Worm (Caenorhabditis elegans) whole organism, L3 larva: ENCODE data around the gene F07H5.10.

Source experiments
- ama-1 ChIP-seq: fragments of 150-350 bp; optimal IDR thresholded peaks from 2 replicates; lab custom pipeline; 2018
- daf-12 ChIP-seq: fragments of 150-350 bp; optimal IDR thresholded peaks from 2 replicates; lab custom pipeline; 2014; ENCODE audit warnings: missing biosample characterization, missing genetic modification reagents, missing genetic modification characterization
- nhr-237 ChIP-seq: fragments of 150-350 bp; optimal IDR thresholded peaks from 2 replicates; lab custom pipeline; 2014; ENCODE audit warnings: missing biosample characterization, missing genetic modification characterization
- nhr-76 ChIP-seq: fragments of 150-350 bp; sonication (generic microtip); optimal IDR thresholded peaks from 5 replicates; lab custom pipeline; 2014; ENCODE audit warnings: missing biosample characterization, missing genetic modification characterization
- pqm-1 ChIP-seq: fragments of 150-350 bp; optimal IDR thresholded peaks from 2 replicates; lab custom pipeline; 2017; ENCODE audit warnings: missing biosample characterization, missing genetic modification characterization, inconsistent platforms
- unc-62 ChIP-seq: fragments of 150-350 bp; sonication (generic microtip); optimal IDR thresholded peaks from 4 replicates; lab custom pipeline; 2014; ENCODE audit warnings: missing biosample characterization, missing genetic modification reagents, missing genetic modification characterization
- ztf-11 ChIP-seq: fragments of 150-350 bp; optimal IDR thresholded peaks from 2 replicates; lab custom pipeline; 2014; ENCODE audit warnings: missing biosample characterization, missing genetic modification characterization

DNA sequence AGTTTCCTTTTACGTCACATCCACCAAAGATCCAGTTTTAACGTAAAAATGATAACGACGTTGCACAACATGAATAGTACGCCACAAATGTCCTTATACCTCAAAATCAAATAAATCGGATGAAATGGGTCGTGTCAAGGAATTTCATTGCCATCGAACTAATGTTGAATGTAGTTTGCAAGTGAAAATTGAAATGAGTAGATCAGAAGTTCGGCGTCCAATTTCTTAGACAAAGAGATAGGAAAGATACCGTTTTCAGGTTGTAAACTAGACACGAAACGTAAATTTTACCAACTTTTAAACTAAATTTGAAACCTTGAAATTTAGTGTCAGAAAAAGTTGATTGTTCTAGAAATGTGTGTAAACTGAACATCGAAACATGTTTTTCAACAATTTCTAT is 46.5 kb upstream of the F07H5.10 start:
- no peak for TF ChIP-seq ama-1 (lab: Kevin White, UChicago)
- no peak for TF ChIP-seq daf-12 (tag; lab: Kevin White, UChicago)
- TF ChIP-seq ztf-11: no peak
- no peak for TF ChIP-seq pqm-1
- no peak for TF ChIP-seq nhr-76
- no peak for TF ChIP-seq nhr-237
- TF ChIP-seq unc-62: no peak
